Worm (Caenorhabditis elegans) whole organism, L4 larva: ENCODE measurements around the gene sre-36.

Experiments used
- F26F4.8 ChIP-seq: fragments of 200-800 bp; sonication (Bioruptor generic); conservative IDR thresholded peaks from 2 replicates; pipeline ENCODE4 v1.3.6; 2022; ENCODE audit warnings: missing genetic modification characterization, missing compliant biosample characterization
- F37D6.2 ChIP-seq: sonication (generic microtip); optimal IDR thresholded peaks from 2 replicates; lab custom pipeline; 2016; ENCODE audit warnings: mild to moderate bottlenecking, missing genetic modification characterization, missing compliant biosample characterization
- F49E8.2 ChIP-seq: sonication (generic microtip); optimal IDR thresholded peaks from 2 replicates; lab custom pipeline; 2016; ENCODE audit warnings: missing compliant biosample characterization, mild to moderate bottlenecking, missing genetic modification characterization, borderline replicate concordance
- T20F7.1 ChIP-seq: fragments of 200-800 bp; sonication (Bioruptor generic); optimal IDR thresholded peaks from 2 replicates; lab custom pipeline; 2018; ENCODE audit warnings: mild to moderate bottlenecking, missing genetic modification characterization, missing compliant biosample characterization
- T26A8.4 ChIP-seq: fragments of 200-800 bp; sonication (Bioruptor generic); IDR thresholded peaks from 2 replicates; pipeline ENCODE4 v1.3.6; 2022; ENCODE audit warnings: missing genetic modification characterization, missing compliant biosample characterization
- Y5F2A.4 ChIP-seq: fragments of 200-800 bp; sonication (Bioruptor generic); optimal IDR thresholded peaks from 2 replicates; lab custom pipeline; 2018; ENCODE audit warnings: mild to moderate bottlenecking, missing genetic modification characterization, missing compliant biosample characterization
- aly-2 ChIP-seq: sonication (generic microtip); optimal IDR thresholded peaks from 2 replicates; lab custom pipeline; 2018; ENCODE audit warnings: missing biosample characterization, missing genetic modification characterization
- arid-1 ChIP-seq: fragments of 200-800 bp; sonication (Bioruptor generic); conservative IDR thresholded peaks from 2 replicates; pipeline ENCODE4 v1.3.6; 2022; ENCODE audit warnings: missing genetic modification reagents, missing genetic modification characterization, missing compliant biosample characterization
- attf-4 ChIP-seq: sonication (generic microtip); optimal IDR thresholded peaks from 3 replicates; lab custom pipeline; 2017; ENCODE audit warnings: missing biosample characterization, missing genetic modification characterization
- ceh-20 ChIP-seq: fragments of 200-800 bp; sonication (Bioruptor generic); IDR thresholded peaks from 2 replicates; pipeline ENCODE4 v1.3.6; 2022; ENCODE audit warnings: missing genetic modification reagents, missing genetic modification characterization, missing compliant biosample characterization
- ceh-28 ChIP-seq: fragments of 150-350 bp; optimal IDR thresholded peaks from 2 replicates; lab custom pipeline; 2014; ENCODE audit warnings: missing biosample characterization, missing genetic modification reagents, missing genetic modification characterization
- ceh-44 ChIP-seq: fragments of 200-800 bp; sonication (Bioruptor generic); IDR thresholded peaks from 2 replicates; pipeline ENCODE4 v1.3.6; 2022; ENCODE audit warnings: missing genetic modification reagents, missing genetic modification characterization, missing compliant biosample characterization
- ces-1 ChIP-seq: fragments of 150-350 bp; sonication (generic microtip); optimal IDR thresholded peaks from 4 replicates; lab custom pipeline; 2014; ENCODE audit warnings: missing biosample characterization, missing genetic modification reagents, missing genetic modification characterization
- cey-2 ChIP-seq: sonication (generic microtip); optimal IDR thresholded peaks from 3 replicates; lab custom pipeline; 2017; ENCODE audit warnings: missing genetic modification characterization, mild to moderate bottlenecking, missing compliant biosample characterization, antibody characterized with exemption, borderline replicate concordance; ENCODE audit not compliant: insufficient read depth
- daf-19 ChIP-seq: fragments of 200-800 bp; sonication (Bioruptor generic); conservative IDR thresholded peaks from 2 replicates; pipeline ENCODE4 v1.3.6; 2022; ENCODE audit warnings: missing genetic modification characterization, missing compliant biosample characterization
- dmd-9 ChIP-seq: fragments of 200-800 bp; sonication (Bioruptor generic); IDR thresholded peaks from 2 replicates; pipeline ENCODE4 v1.3.6; 2022; ENCODE audit warnings: missing genetic modification reagents, missing genetic modification characterization, missing compliant biosample characterization
- dpl-1 ChIP-seq: fragments of 150-350 bp; optimal IDR thresholded peaks from 2 replicates; lab custom pipeline; 2014; ENCODE audit warnings: missing biosample characterization, missing genetic modification reagents, missing genetic modification characterization
- duxl-1 ChIP-seq: sonication (generic microtip); optimal IDR thresholded peaks from 2 replicates; lab custom pipeline; 2016; ENCODE audit warnings: mild to moderate bottlenecking, missing genetic modification characterization, moderate library complexity, missing compliant biosample characterization; ENCODE audit not compliant: poor library complexity
- dve-1 ChIP-seq: sonication (generic microtip); optimal IDR thresholded peaks from 2 replicates; lab custom pipeline; 2017; ENCODE audit warnings: antibody characterized with exemption, mild to moderate bottlenecking, missing genetic modification characterization, missing compliant biosample characterization; ENCODE audit not compliant: insufficient read depth
- egl-27 ChIP-seq: sonication (generic microtip); optimal IDR thresholded peaks from 3 replicates; lab custom pipeline; 2017; ENCODE audit warnings: missing biosample characterization, missing genetic modification reagents, missing genetic modification characterization
- egl-43 ChIP-seq: fragments of 200-800 bp; sonication (Bioruptor generic); IDR thresholded peaks from 2 replicates; pipeline ENCODE4 v1.3.6; 2022; ENCODE audit warnings: missing genetic modification reagents, missing genetic modification characterization, missing compliant biosample characterization
- gei-8 ChIP-seq: fragments of 200-800 bp; sonication (Bioruptor generic); optimal IDR thresholded peaks from 2 replicates; lab custom pipeline; 2018; ENCODE audit warnings: mild to moderate bottlenecking, missing genetic modification characterization, missing compliant biosample characterization
- hif-1 ChIP-seq, 2 experiments: sonication (generic microtip); optimal IDR thresholded peaks; 2 replicates each; lab custom pipeline; 2016 to 2017; ENCODE audit warnings: missing compliant biosample characterization in 2 of 2, missing genetic modification characterization in 2 of 2, missing genetic modification reagents in 2 of 2, missing genotype in 2 of 2, mild to moderate bottlenecking in 1 of 2
- hlh-11 ChIP-seq: fragments of 200-800 bp; sonication (Bioruptor generic); optimal IDR thresholded peaks from 2 replicates; lab custom pipeline; 2018; ENCODE audit warnings: mild to moderate bottlenecking, missing genetic modification characterization, missing compliant biosample characterization
- hlh-30 ChIP-seq: sonication (generic microtip); optimal IDR thresholded peaks from 2 replicates; lab custom pipeline; 2017; ENCODE audit warnings: antibody characterized with exemption, mild to moderate bottlenecking, missing genetic modification characterization, missing compliant biosample characterization; ENCODE audit not compliant: insufficient read depth
- hmg-1.1 ChIP-seq: fragments of 200-800 bp; sonication (Bioruptor generic); IDR thresholded peaks from 2 replicates; pipeline ENCODE4 v1.3.6; 2022; ENCODE audit warnings: missing genetic modification reagents, missing genetic modification characterization, missing compliant biosample characterization
- lim-7 ChIP-seq: fragments of 200-800 bp; sonication (Bioruptor generic); IDR thresholded peaks from 2 replicates; pipeline ENCODE4 v1.3.6; 2022; ENCODE audit warnings: missing genetic modification characterization, missing compliant biosample characterization
- lin-1 ChIP-seq: fragments of 200-800 bp; sonication (Bioruptor generic); IDR thresholded peaks from 2 replicates; pipeline ENCODE4 v1.3.6; 2022; ENCODE audit warnings: missing genetic modification reagents, missing genetic modification characterization, missing compliant biosample characterization
- lin-29 ChIP-seq: fragments of 200-800 bp; sonication (Bioruptor generic); IDR thresholded peaks from 2 replicates; pipeline ENCODE4 v1.3.6; 2022; ENCODE audit warnings: missing genetic modification reagents, missing genetic modification characterization, missing compliant biosample characterization
- lin-38 ChIP-seq: fragments of 200-800 bp; sonication (Bioruptor generic); IDR thresholded peaks from 2 replicates; pipeline ENCODE4 v1.3.6; 2022; ENCODE audit warnings: missing genetic modification reagents, missing genetic modification characterization, missing compliant biosample characterization
- madf-9 ChIP-seq: fragments of 200-800 bp; sonication (Bioruptor generic); conservative IDR thresholded peaks from 2 replicates; pipeline ENCODE4 v1.3.6; 2022; ENCODE audit warnings: missing genetic modification reagents, missing genetic modification characterization, missing compliant biosample characterization
- mep-1 ChIP-seq: fragments of 150-350 bp; sonication (generic microtip); optimal IDR thresholded peaks from 3 replicates; lab custom pipeline; 2014; ENCODE audit warnings: missing biosample characterization, missing genetic modification characterization
- nhr-10 ChIP-seq: fragments of 150-350 bp; optimal IDR thresholded peaks from 2 replicates; lab custom pipeline; 2014; ENCODE audit warnings: missing biosample characterization, missing genetic modification characterization
- nhr-11 ChIP-seq: fragments of 150-350 bp; optimal IDR thresholded peaks from 2 replicates; lab custom pipeline; 2014; ENCODE audit warnings: missing biosample characterization, missing genetic modification characterization
- nhr-111 ChIP-seq: fragments of 200-800 bp; sonication (Bioruptor generic); optimal IDR thresholded peaks from 2 replicates; lab custom pipeline; 2018; ENCODE audit warnings: mild to moderate bottlenecking, missing genetic modification characterization, missing compliant biosample characterization
- nhr-237 ChIP-seq: sonication (generic microtip); optimal IDR thresholded peaks from 2 replicates; lab custom pipeline; 2017; ENCODE audit warnings: missing biosample characterization, missing genetic modification characterization
- nhr-25 ChIP-seq: sonication (generic microtip); optimal IDR thresholded peaks from 2 replicates; lab custom pipeline; 2017; ENCODE audit warnings: missing genetic modification characterization, mild to moderate bottlenecking, missing compliant biosample characterization, antibody characterized with exemption, moderate library complexity, borderline replicate concordance; ENCODE audit not compliant: insufficient read depth
- nhr-41 ChIP-seq: fragments of 200-800 bp; sonication (Bioruptor generic); IDR thresholded peaks from 2 replicates; pipeline ENCODE4 v1.3.6; 2022; ENCODE audit warnings: missing genetic modification reagents, missing genetic modification characterization, missing compliant biosample characterization
- nhr-76 ChIP-seq: fragments of 150-350 bp; optimal IDR thresholded peaks from 2 replicates; lab custom pipeline; 2014; ENCODE audit warnings: missing biosample characterization, missing genetic modification characterization
- pha-4 ChIP-seq, 2 experiments: fragments of 150-350 bp in 1 of 2; fragments of 200-800 bp in 1 of 2; sonication (Bioruptor generic) in 1 of 2; IDR thresholded peaks in 1 of 2; optimal IDR thresholded peaks in 1 of 2; 2 replicates each; pipeline versions ENCODE4 v1.3.6 to Lab custom; 2014 to 2022; ENCODE audit warnings: missing genetic modification characterization in 2 of 2, missing genetic modification reagents in 2 of 2, missing biosample characterization in 1 of 2, missing compliant biosample characterization in 1 of 2
- rbr-2 ChIP-seq: sonication (generic microtip); optimal IDR thresholded peaks from 2 replicates; lab custom pipeline; 2016; ENCODE audit warnings: missing genotype, missing genetic modification characterization, missing compliant biosample characterization
- skn-1 ChIP-seq: fragments of 150-350 bp; optimal IDR thresholded peaks from 2 replicates; lab custom pipeline; 2014; ENCODE audit warnings: missing biosample characterization, missing genetic modification characterization
- spr-1 ChIP-seq: sonication (generic microtip); optimal IDR thresholded peaks from 2 replicates; lab custom pipeline; 2016; ENCODE audit warnings: mild to moderate bottlenecking, missing genetic modification characterization, missing compliant biosample characterization
- tag-97 ChIP-seq: fragments of 200-800 bp; sonication (Bioruptor generic); IDR thresholded peaks from 2 replicates; pipeline ENCODE4 v1.3.6; 2022; ENCODE audit warnings: missing genetic modification characterization, missing compliant biosample characterization
- tra-1 ChIP-seq: fragments of 200-800 bp; sonication (Bioruptor generic); IDR thresholded peaks from 2 replicates; pipeline ENCODE4 v1.3.6; 2022; ENCODE audit warnings: missing genetic modification reagents, missing genetic modification characterization, missing compliant biosample characterization
- unc-130 ChIP-seq: sonication (generic microtip); optimal IDR thresholded peaks from 2 replicates; lab custom pipeline; 2016; ENCODE audit warnings: missing genetic modification reagents, missing genetic modification characterization, missing compliant biosample characterization
- unc-39 ChIP-seq: sonication (generic microtip); optimal IDR thresholded peaks from 2 replicates; lab custom pipeline; 2017; ENCODE audit warnings: missing biosample characterization, missing genetic modification characterization
- zip-2 ChIP-seq: fragments of 150-350 bp; optimal IDR thresholded peaks from 2 replicates; lab custom pipeline; 2014; ENCODE audit warnings: missing biosample characterization, missing genetic modification characterization
- ztf-7 ChIP-seq: fragments of 150-350 bp; optimal IDR thresholded peaks from 2 replicates; lab custom pipeline; 2014; ENCODE audit warnings: missing biosample characterization, missing genetic modification characterization

sre-36 gene

ce11 chrV:16350775-16351378, 48.6 kb upstream of the sre-36 start (continued):
- TF ChIP-seq lin-38 (no peak), ztf-7 (tag; lab: Kevin White, UChicago) (no peak), ceh-28 (tag; lab: Kevin White, UChicago) (no peak), hlh-30 (tag; lab: Kevin White, UChicago) (peak; percentile 79), egl-43 (no peak), nhr-76 (tag; lab: Kevin White, UChicago) (no peak), aly-2 (tag; lab: Kevin White, UChicago) (no peak), dve-1 (tag; lab: Kevin White, UChicago) (peak; percentile 62), skn-1 (tag; lab: Kevin White, UChicago) (no peak), nhr-41 (GFP tag; lab: Robert Waterston, UW) (no peak), lin-29 (GFP tag; lab: Robert Waterston, UW) (no peak), madf-9 (GFP tag; lab: Robert Waterston, UW) (no peak), nhr-111 (GFP tag; lab: Kevin White, UChicago) (no peak), hmg-1.1 (peak; percentile 77), nhr-237 (no peak), unc-130 (GFP tag; lab: Kevin White, UChicago) (no peak), Y5F2A.4 (GFP tag; lab: Kevin White, UChicago) (no peak), spr-1 (tag; lab: Kevin White, UChicago) (no peak), ceh-20 (peak; percentile 33; the same call in 1 of the 2 replicates), arid-1 (no peak), T20F7.1 (GFP tag; lab: Kevin White, UChicago) (no peak), dpl-1 (no peak), F26F4.8 (GFP tag; lab: Robert Waterston, UW) (no peak), rbr-2 (tag; lab: Kevin White, UChicago) (peak; percentile 66), ceh-44 (no peak), tra-1 (no peak), nhr-11 (tag; lab: Kevin White, UChicago) (peak; percentile 64), mep-1 (tag; lab: Kevin White, UChicago) (peak; percentile 45), lin-1 (GFP tag; lab: Robert Waterston, UW) (no peak), nhr-10 (tag; lab: Kevin White, UChicago) (no peak), F37D6.2 (tag; lab: Kevin White, UChicago) (no peak), attf-4 (no peak), daf-19 (GFP tag; lab: Robert Waterston, UW) (no peak), F49E8.2 (tag; lab: Kevin White, UChicago) (no peak), T26A8.4 (GFP tag; lab: Robert Waterston, UW) (0 out of 2 replicates have a peak, but pooled peaks have one; percentile 13), egl-27 (no peak), pha-4 (GFP tag; IDR thresholded peaks at IDR 0.05; lab: Robert Waterston, UW) (no peak; the same call in 1 of the 2 replicates), pha-4 (tag; optimal IDR thresholded peaks at IDR 0.05; lab: Kevin White, UChicago) (no peak), ces-1 (GFP tag; lab: Kevin White, UChicago) (no peak), gei-8 (GFP tag; lab: Kevin White, UChicago) (no peak), hlh-11 (tag; lab: Kevin White, UChicago) (peak; percentile 87), hif-1 (tag; optimal IDR thresholded peaks at IDR 0.05; lab: Kevin White, UChicago) (peak in 1 of 2 experiments; percentile 39), cey-2 (no peak), dmd-9 (GFP tag; lab: Robert Waterston, UW) (no peak), zip-2 (tag; lab: Kevin White, UChicago) (no peak), unc-39 (no peak), lim-7 (no peak), tag-97 (GFP tag; lab: Robert Waterston, UW) (no peak), duxl-1 (no peak), nhr-25 (tag; lab: Kevin White, UChicago) (no peak)
